Worm (Caenorhabditis elegans) whole organism, L2 larva: Measurements from ENCODE around the gene rnh-2.

Source experiments
- C34F6.9 ChIP-seq: fragments of 150-350 bp; optimal IDR thresholded peaks from 2 replicates; lab custom pipeline; 2014; ENCODE audit warnings: missing biosample characterization, missing genetic modification characterization
- F13H6.1 ChIP-seq: sonication (generic microtip); optimal IDR thresholded peaks from 2 replicates; lab custom pipeline; 2016; ENCODE audit warnings: missing genetic modification characterization, missing compliant biosample characterization
- ZK546.5 ChIP-seq: sonication (generic microtip); optimal IDR thresholded peaks from 2 replicates; lab custom pipeline; 2017; ENCODE audit warnings: missing biosample characterization, missing genetic modification characterization
- alr-1 ChIP-seq: fragments of 150-350 bp; optimal IDR thresholded peaks from 2 replicates; lab custom pipeline; 2014; ENCODE audit warnings: missing biosample characterization, missing genetic modification characterization
- ama-1 ChIP-seq: fragments of 150-350 bp; optimal IDR thresholded peaks from 2 replicates; lab custom pipeline; 2018; ENCODE audit warnings: inconsistent platforms
- blmp-1 ChIP-seq: sonication (generic microtip); optimal IDR thresholded peaks from 2 replicates; lab custom pipeline; 2017; ENCODE audit warnings: missing genetic modification characterization, mild to moderate bottlenecking, missing compliant biosample characterization, antibody characterized with exemption, moderate library complexity; ENCODE audit not compliant: insufficient read depth
- crh-2 ChIP-seq: sonication (generic microtip); optimal IDR thresholded peaks from 2 replicates; lab custom pipeline; 2017; ENCODE audit warnings: missing biosample characterization, missing genetic modification characterization
- dmd-4 ChIP-seq: sonication (generic microtip); optimal IDR thresholded peaks from 2 replicates; lab custom pipeline; 2017; ENCODE audit warnings: missing biosample characterization, missing genetic modification characterization
- egl-27 ChIP-seq: sonication (generic microtip); optimal IDR thresholded peaks from 3 replicates; lab custom pipeline; 2017; ENCODE audit warnings: missing biosample characterization, missing genetic modification reagents, missing genetic modification characterization
- elt-1 ChIP-seq: fragments of 150-350 bp; optimal IDR thresholded peaks from 2 replicates; lab custom pipeline; 2014; ENCODE audit warnings: missing biosample characterization, missing genetic modification characterization
- elt-3 ChIP-seq: sonication (generic microtip); optimal IDR thresholded peaks from 2 replicates; lab custom pipeline; 2017; ENCODE audit warnings: missing biosample characterization, missing genetic modification characterization
- fos-1 ChIP-seq: fragments of 150-350 bp; optimal IDR thresholded peaks from 2 replicates; lab custom pipeline; 2014; ENCODE audit warnings: missing biosample characterization, missing genetic modification characterization
- gmeb-1 ChIP-seq: fragments of 150-350 bp; optimal IDR thresholded peaks from 2 replicates; lab custom pipeline; 2014; ENCODE audit warnings: missing biosample characterization, missing genetic modification characterization
- lin-11 ChIP-seq: fragments of 150-350 bp; sonication (generic microtip); optimal IDR thresholded peaks from 2 replicates; lab custom pipeline; 2014; ENCODE audit warnings: missing biosample characterization, missing genetic modification characterization, inconsistent platforms, mixed read lengths
- lin-39 ChIP-seq: fragments of 150-350 bp; optimal IDR thresholded peaks from 2 replicates; lab custom pipeline; 2014; ENCODE audit warnings: missing biosample characterization, missing genetic modification reagents, missing genetic modification characterization
- lsy-2 ChIP-seq, 2 experiments: fragments of 150-350 bp in 1 of 2; sonication (generic microtip) in 1 of 2; optimal IDR thresholded peaks; 2 replicates each; lab custom pipeline; 2014 to 2017; ENCODE audit warnings: missing biosample characterization in 2 of 2, missing genetic modification characterization in 2 of 2
- mbf-1 ChIP-seq: sonication (generic microtip); optimal IDR thresholded peaks from 2 replicates; lab custom pipeline; 2017; ENCODE audit warnings: missing biosample characterization, missing genetic modification characterization
- nhr-12 ChIP-seq: fragments of 150-350 bp; optimal IDR thresholded peaks from 2 replicates; lab custom pipeline; 2014; ENCODE audit warnings: missing biosample characterization, missing genetic modification characterization
- nhr-129 ChIP-seq: fragments of 150-350 bp; optimal IDR thresholded peaks from 2 replicates; lab custom pipeline; 2014; ENCODE audit warnings: missing biosample characterization, missing genetic modification characterization
- nhr-21 ChIP-seq: fragments of 150-350 bp; optimal IDR thresholded peaks from 2 replicates; lab custom pipeline; 2014; ENCODE audit warnings: missing biosample characterization, missing genetic modification characterization
- nhr-23 ChIP-seq: fragments of 150-350 bp; optimal IDR thresholded peaks from 2 replicates; lab custom pipeline; 2014; ENCODE audit warnings: missing biosample characterization, missing genetic modification reagents, missing genetic modification characterization
- nhr-25 ChIP-seq: fragments of 150-350 bp; sonication (generic microtip); optimal IDR thresholded peaks from 3 replicates; lab custom pipeline; 2014; ENCODE audit warnings: missing biosample characterization, missing genetic modification characterization
- nhr-6 ChIP-seq: fragments of 150-350 bp; optimal IDR thresholded peaks from 2 replicates; lab custom pipeline; 2014; ENCODE audit warnings: missing biosample characterization, missing genetic modification characterization
- nhr-77 ChIP-seq: fragments of 150-350 bp; optimal IDR thresholded peaks from 2 replicates; lab custom pipeline; 2014; ENCODE audit warnings: missing biosample characterization, missing genetic modification characterization
- peb-1 ChIP-seq: fragments of 150-350 bp; optimal IDR thresholded peaks from 2 replicates; lab custom pipeline; 2014; ENCODE audit warnings: missing biosample characterization, missing genetic modification characterization
- sem-4 ChIP-seq: fragments of 150-350 bp; optimal IDR thresholded peaks from 2 replicates; lab custom pipeline; 2014; ENCODE audit warnings: missing biosample characterization, missing genetic modification reagents, missing genetic modification characterization
- skn-1 ChIP-seq: sonication (generic microtip); optimal IDR thresholded peaks from 2 replicates; lab custom pipeline; 2017; ENCODE audit warnings: missing biosample characterization, missing genetic modification characterization
- sma-3 ChIP-seq: sonication (generic microtip); optimal IDR thresholded peaks from 2 replicates; lab custom pipeline; 2016; ENCODE audit warnings: missing genetic modification reagents, missing genetic modification characterization, missing compliant biosample characterization
- sma-9 ChIP-seq, 2 experiments: fragments of 150-350 bp in 1 of 2; sonication (generic microtip) in 1 of 2; optimal IDR thresholded peaks; 2 replicates each; lab custom pipeline; 2014 to 2016; ENCODE audit warnings: missing genetic modification characterization in 2 of 2, mild to moderate bottlenecking in 1 of 2, missing biosample characterization in 1 of 2, missing compliant biosample characterization in 1 of 2, missing genetic modification reagents in 1 of 2, moderate library complexity in 1 of 2
- unc-55 ChIP-seq: fragments of 150-350 bp; sonication (generic microtip); optimal IDR thresholded peaks from 3 replicates; lab custom pipeline; 2014; ENCODE audit warnings: missing biosample characterization, missing genetic modification reagents, missing genetic modification characterization
- unc-62 ChIP-seq: fragments of 150-350 bp; optimal IDR thresholded peaks from 2 replicates; lab custom pipeline; 2014; ENCODE audit warnings: missing biosample characterization, missing genetic modification reagents, missing genetic modification characterization

The rnh-2 gene

ce11 chrII:8483793-8484186 lies 33.2 kb upstream of the rnh-2 start, which contains the start of gene taap-1 (continued):
- TF ChIP-seq nhr-21 (tag; lab: Kevin White, UChicago) (no peak), elt-3 (tag; lab: Kevin White, UChicago) (no peak), blmp-1 (no peak), sma-9 (GFP tag; optimal IDR thresholded peaks at IDR 0.05; lab: Kevin White, UChicago) (peak; percentile 77), sma-9 (tag; optimal IDR thresholded peaks at IDR 0.05; lab: Kevin White, UChicago) (no peak), alr-1 (tag; lab: Kevin White, UChicago) (no peak), lin-39 (tag; lab: Kevin White, UChicago) (no peak), nhr-12 (tag; lab: Kevin White, UChicago) (no peak), unc-55 (GFP tag; lab: Kevin White, UChicago) (no peak), unc-62 (GFP tag; lab: Kevin White, UChicago) (no peak), nhr-25 (no peak), nhr-129 (tag; lab: Kevin White, UChicago) (peak; percentile 54)

- TF ChIP-seq skn-1 (tag; lab: Kevin White, UChicago) (no peak), ama-1 (lab: Kevin White, UChicago) (peak; percentile 8), C34F6.9 (peak; percentile 33), elt-1 (no peak), nhr-6 (tag; lab: Kevin White, UChicago) (no peak), nhr-77 (tag; lab: Kevin White, UChicago) (no peak), lsy-2 (tag; optimal IDR thresholded peaks at IDR 0.05; lab: Kevin White, UChicago) (peak in 1 of 2 experiments; percentile 26), fos-1 (tag; lab: Kevin White, UChicago) (peak; percentile 71), sma-9 (GFP tag; optimal IDR thresholded peaks at IDR 0.05; lab: Kevin White, UChicago) (peak; percentile 68), sma-9 (tag; optimal IDR thresholded peaks at IDR 0.05; lab: Kevin White, UChicago) (no peak), nhr-129 (tag; lab: Kevin White, UChicago) (peak; percentile 63), F13H6.1 (tag; lab: Kevin White, UChicago) (peak; percentile 56), gmeb-1 (tag; lab: Kevin White, UChicago) (peak; percentile 30), egl-27 (tag; lab: Kevin White, UChicago) (peak; percentile 13), lin-11 (tag; lab: Kevin White, UChicago) (no peak), crh-2 (tag; lab: Kevin White, UChicago) (peak; percentile 78), unc-55 (GFP tag; lab: Kevin White, UChicago) (peak; percentile 4), lin-39 (tag; lab: Kevin White, UChicago) (no peak), dmd-4 (tag; lab: Kevin White, UChicago) (no peak)
Measured at ce11 chrII:8484546-8484945, 32.4 kb upstream of the rnh-2 start.

- TF ChIP-seq crh-2 (tag; lab: Kevin White, UChicago), result peak; percentile 86
- peak; percentile 48 for TF ChIP-seq gmeb-1 (tag; lab: Kevin White, UChicago)
- TF ChIP-seq sma-3 (GFP tag; lab: Kevin White, UChicago), result peak; percentile 64
- TF ChIP-seq fos-1 (tag; lab: Kevin White, UChicago), result peak; percentile 73
- TF ChIP-seq F13H6.1 (tag; lab: Kevin White, UChicago), result peak; percentile 19
- TF ChIP-seq elt-1, result no peak
- TF ChIP-seq nhr-21 (tag; lab: Kevin White, UChicago), result peak; percentile 80
- TF ChIP-seq sem-4 (tag; lab: Kevin White, UChicago), result no peak
- TF ChIP-seq blmp-1, result peak; percentile 57
- peak in 1 of 2 experiments; percentile 3 for TF ChIP-seq lsy-2 (tag; optimal IDR thresholded peaks at IDR 0.05; lab: Kevin White, UChicago)
- TF ChIP-seq nhr-25, result peak; percentile 92
- TF ChIP-seq peb-1 (tag; lab: Kevin White, UChicago), result no peak
- TF ChIP-seq nhr-6 (tag; lab: Kevin White, UChicago), result peak; percentile 24
- TF ChIP-seq nhr-23 (tag; lab: Kevin White, UChicago), result no peak
- TF ChIP-seq nhr-129 (tag; lab: Kevin White, UChicago), result peak; percentile 93
- peak; percentile 89 for TF ChIP-seq sma-9 (GFP tag; optimal IDR thresholded peaks at IDR 0.05; lab: Kevin White, UChicago)
- TF ChIP-seq sma-9 (tag; optimal IDR thresholded peaks at IDR 0.05; lab: Kevin White, UChicago), result no peak
Measured at ce11 chrII:8485603-8486002, 31.3 kb upstream of the rnh-2 start, which contains the start of gene gbh-2. Gene gbh-2 (plus strand): TSS chrII:8485879.

ce11 chrII:8488123-8488522 lies 28.8 kb upstream of the rnh-2 start:
- TF ChIP-seq ama-1 (lab: Kevin White, UChicago), result no peak
- no peak for TF ChIP-seq skn-1 (tag; lab: Kevin White, UChicago)
- no peak for TF ChIP-seq lin-39 (tag; lab: Kevin White, UChicago)
- TF ChIP-seq ZK546.5 (tag; lab: Kevin White, UChicago), result no peak
- TF ChIP-seq dmd-4 (tag; lab: Kevin White, UChicago), result no peak
- TF ChIP-seq nhr-77 (tag; lab: Kevin White, UChicago), result no peak
- TF ChIP-seq blmp-1, result no peak
- no peak for TF ChIP-seq mbf-1
